Worm (Caenorhabditis elegans) whole organism, early embryonic: ENCODE results near the gene perm-3.

ENCODE experiments used
- B0310.2 ChIP-seq: sonication (generic microtip); optimal IDR thresholded peaks from 2 replicates; lab custom pipeline; 2016; ENCODE audit warnings: mild to moderate bottlenecking, missing genetic modification characterization, missing compliant biosample characterization
- ama-1 ChIP-seq: fragments of 150-350 bp; optimal IDR thresholded peaks from 2 replicates; lab custom pipeline; 2014
- ets-7 ChIP-seq: sonication (generic microtip); optimal IDR thresholded peaks from 2 replicates; lab custom pipeline; 2016; ENCODE audit warnings: missing genotype, missing genetic modification characterization, missing compliant biosample characterization
- hmbx-1 ChIP-seq: sonication (generic microtip); optimal IDR thresholded peaks from 2 replicates; lab custom pipeline; 2016; ENCODE audit warnings: mild to moderate bottlenecking, missing genetic modification characterization, missing compliant biosample characterization
- hmg-4 ChIP-seq: fragments of 200-800 bp; sonication (Bioruptor generic); optimal IDR thresholded peaks from 2 replicates; lab custom pipeline; 2018; ENCODE audit warnings: mild to moderate bottlenecking, missing genetic modification characterization, missing compliant biosample characterization
- pes-1 ChIP-seq: fragments of 200-800 bp; sonication (Bioruptor generic); IDR thresholded peaks from 2 replicates; pipeline ENCODE4 v1.3.6; 2022; ENCODE audit warnings: missing genetic modification reagents, missing genetic modification characterization, missing compliant biosample characterization
- scrt-1 ChIP-seq: fragments of 200-800 bp; sonication (Bioruptor generic); IDR thresholded peaks from 2 replicates; pipeline ENCODE4 v1.3.6; 2022; ENCODE audit warnings: missing genetic modification characterization, missing compliant biosample characterization
- sea-1 ChIP-seq: fragments of 200-800 bp; sonication (Bioruptor generic); conservative IDR thresholded peaks from 2 replicates; pipeline ENCODE4 v1.3.6; 2022; ENCODE audit warnings: missing genetic modification characterization, missing compliant biosample characterization
- tbx-37 ChIP-seq: fragments of 200-800 bp; sonication (Bioruptor generic); conservative IDR thresholded peaks from 2 replicates; pipeline ENCODE4 v1.3.6; 2022; ENCODE audit warnings: missing genetic modification reagents, missing genetic modification characterization, missing compliant biosample characterization
- tra-4 ChIP-seq: sonication (generic microtip); optimal IDR thresholded peaks from 2 replicates; lab custom pipeline; 2017; ENCODE audit warnings: missing genetic modification characterization, missing compliant biosample characterization

ce11 chrIV:5374321-5374720 is 20.3 kb downstream of the perm-3 start:
- TF ChIP-seq tra-4 (tag; lab: Kevin White, UChicago): no peak
- no peak for TF ChIP-seq ama-1 (lab: Kevin White, UChicago)
- no peak for TF ChIP-seq sea-1 (GFP tag; lab: Robert Waterston, UW)
- TF ChIP-seq scrt-1: no peak
- no peak for TF ChIP-seq pes-1 (GFP tag; lab: Robert Waterston, UW)
- TF ChIP-seq hmg-4 (GFP tag; lab: Kevin White, UChicago): no peak
- no peak for TF ChIP-seq B0310.2 (tag; lab: Kevin White, UChicago)
- no peak for TF ChIP-seq hmbx-1 (tag; lab: Kevin White, UChicago)
- no peak for TF ChIP-seq tbx-37 (GFP tag; lab: Robert Waterston, UW)
- no peak for TF ChIP-seq ets-7 (tag; lab: Kevin White, UChicago)
